Worm (Caenorhabditis elegans) whole organism, young adult: ENCODE measurements around the gene lsm-8.

Experiments used
- B0019.2 ChIP-seq: fragments of 200-800 bp; sonication (Bioruptor generic); conservative IDR thresholded peaks from 2 replicates; pipeline ENCODE4 v1.3.6; 2022; ENCODE audit warnings: missing genetic modification reagents, missing genetic modification characterization, missing compliant biosample characterization
- B0035.1 ChIP-seq: sonication (generic microtip); optimal IDR thresholded peaks from 2 replicates; lab custom pipeline; 2016; ENCODE audit warnings: missing genetic modification characterization, mild to moderate bottlenecking, missing compliant biosample characterization, missing genotype, missing genetic modification reagents
- B0261.1 ChIP-seq: sonication (generic microtip); optimal IDR thresholded peaks from 2 replicates; lab custom pipeline; 2016; ENCODE audit warnings: mild to moderate bottlenecking, missing genetic modification characterization, moderate library complexity, missing compliant biosample characterization
- B0336.3 ChIP-seq: fragments of 200-800 bp; sonication (Bioruptor generic); IDR thresholded peaks from 2 replicates; pipeline ENCODE4 v1.3.6; 2022; ENCODE audit warnings: missing genetic modification characterization, missing compliant biosample characterization
- C06A6.2 ChIP-seq: fragments of 200-800 bp; sonication (Bioruptor generic); conservative IDR thresholded peaks from 2 replicates; pipeline ENCODE4 v1.3.6; 2022; ENCODE audit warnings: missing genetic modification characterization, missing compliant biosample characterization
- D2030.7 ChIP-seq: fragments of 200-800 bp; sonication (Bioruptor generic); IDR thresholded peaks from 2 replicates; pipeline ENCODE4 v1.3.6; 2022; ENCODE audit warnings: missing genetic modification reagents, missing genetic modification characterization, missing compliant biosample characterization
- F10E7.11 ChIP-seq: sonication (generic microtip); optimal IDR thresholded peaks from 2 replicates; lab custom pipeline; 2017; ENCODE audit warnings: mild to moderate bottlenecking, missing genetic modification characterization, moderate library complexity, missing compliant biosample characterization
- F33H1.4 ChIP-seq: fragments of 200-800 bp; sonication (Bioruptor generic); IDR thresholded peaks from 2 replicates; pipeline ENCODE4 v1.3.6; 2022; ENCODE audit warnings: missing genetic modification reagents, missing genetic modification characterization, missing compliant biosample characterization
- F57A8.1 ChIP-seq: fragments of 200-800 bp; sonication (Bioruptor generic); optimal IDR thresholded peaks from 2 replicates; lab custom pipeline; 2018; ENCODE audit warnings: mild to moderate bottlenecking, missing genetic modification characterization, moderate library complexity, missing compliant biosample characterization
- T26A5.8 ChIP-seq: sonication (generic microtip); optimal IDR thresholded peaks from 2 replicates; lab custom pipeline; 2016; ENCODE audit warnings: missing genetic modification characterization, missing compliant biosample characterization
- Y53G8AR.9 ChIP-seq: fragments of 200-800 bp; sonication (Bioruptor generic); conservative IDR thresholded peaks from 2 replicates; pipeline ENCODE4 v1.3.6; 2022; ENCODE audit warnings: missing genetic modification reagents, missing genetic modification characterization, missing compliant biosample characterization
- Y79H2A.3 ChIP-seq: fragments of 200-800 bp; sonication (Bioruptor generic); conservative IDR thresholded peaks from 2 replicates; pipeline ENCODE4 v1.3.6; 2022; ENCODE audit warnings: missing genetic modification reagents, missing genetic modification characterization, missing compliant biosample characterization
- Y95B8A.8 ChIP-seq: fragments of 200-800 bp; sonication (Bioruptor generic); IDR thresholded peaks from 2 replicates; pipeline ENCODE4 v1.3.6; 2022; ENCODE audit warnings: missing genetic modification reagents, missing genetic modification characterization, missing compliant biosample characterization
- aptf-3 ChIP-seq: fragments of 200-800 bp; sonication (Bioruptor generic); IDR thresholded peaks from 2 replicates; pipeline ENCODE4 v1.3.6; 2022; ENCODE audit warnings: missing genetic modification characterization, missing compliant biosample characterization
- athp-1 ChIP-seq: sonication (generic microtip); optimal IDR thresholded peaks from 2 replicates; lab custom pipeline; 2017; ENCODE audit warnings: mild to moderate bottlenecking, missing genetic modification characterization, missing compliant biosample characterization
- bed-1 ChIP-seq: fragments of 200-800 bp; sonication (Bioruptor generic); IDR thresholded peaks from 2 replicates; pipeline ENCODE4 v1.3.6; 2022; ENCODE audit warnings: missing genetic modification reagents, missing genetic modification characterization, missing compliant biosample characterization
- cebp-2 ChIP-seq: fragments of 200-800 bp; sonication (Bioruptor generic); IDR thresholded peaks from 2 replicates; pipeline ENCODE4 v1.3.6; 2022; ENCODE audit warnings: missing genetic modification characterization, missing compliant biosample characterization
- efl-1 ChIP-seq: fragments of 150-350 bp; optimal IDR thresholded peaks from 2 replicates; lab custom pipeline; 2014; ENCODE audit warnings: missing biosample characterization, missing genetic modification reagents, missing genetic modification characterization
- ekl-4 ChIP-seq: fragments of 200-800 bp; sonication (Bioruptor generic); IDR thresholded peaks from 2 replicates; pipeline ENCODE4 v1.3.6; 2022; ENCODE audit warnings: missing genetic modification reagents, missing genetic modification characterization, missing compliant biosample characterization
- fkh-3 ChIP-seq: sonication (generic microtip); optimal IDR thresholded peaks from 2 replicates; lab custom pipeline; 2016; ENCODE audit warnings: mild to moderate bottlenecking, missing genetic modification characterization, missing compliant biosample characterization
- him-1 ChIP-seq: sonication (generic microtip); optimal IDR thresholded peaks from 2 replicates; lab custom pipeline; 2016; ENCODE audit warnings: missing genotype, missing genetic modification reagents, missing genetic modification characterization, missing compliant biosample characterization
- let-526 ChIP-seq: fragments of 200-800 bp; sonication (Bioruptor generic); IDR thresholded peaks from 2 replicates; pipeline ENCODE4 v1.3.6; 2022; ENCODE audit warnings: missing genetic modification reagents, missing genetic modification characterization, missing compliant biosample characterization
- let-607 ChIP-seq, 2 experiments: fragments of 200-800 bp in 1 of 2; sonication (Bioruptor generic) in 1 of 2; sonication (generic microtip) in 1 of 2; optimal IDR thresholded peaks; 2 replicates each; lab custom pipeline; 2016 to 2018; ENCODE audit warnings: mild to moderate bottlenecking in 2 of 2, missing compliant biosample characterization in 2 of 2, missing genetic modification characterization in 2 of 2, moderate library complexity in 2 of 2, missing genotype in 1 of 2
- lin-26 ChIP-seq: fragments of 200-800 bp; sonication (Bioruptor generic); IDR thresholded peaks from 2 replicates; pipeline ENCODE4 v1.3.6; 2022; ENCODE audit warnings: missing genetic modification reagents, missing genetic modification characterization, missing compliant biosample characterization
- lin-35 ChIP-seq, 3 experiments: fragments of 150-350 bp in 2 of 3; sonication (generic microtip) in 1 of 3; optimal IDR thresholded peaks; 2 replicates each; lab custom pipeline; 2014 to 2018; ENCODE audit warnings: missing biosample characterization in 3 of 3, missing genetic modification characterization in 3 of 3, missing genetic modification reagents in 3 of 3
- lin-40 ChIP-seq: sonication (generic microtip); optimal IDR thresholded peaks from 2 replicates; lab custom pipeline; 2016; ENCODE audit warnings: missing genetic modification characterization, mild to moderate bottlenecking, missing compliant biosample characterization, missing genotype, missing genetic modification reagents
- lin-54 ChIP-seq: fragments of 200-800 bp; sonication (Bioruptor generic); optimal IDR thresholded peaks from 2 replicates; lab custom pipeline; 2018; ENCODE audit warnings: mild to moderate bottlenecking, missing genetic modification characterization, missing compliant biosample characterization
- lsy-27 ChIP-seq: sonication (generic microtip); optimal IDR thresholded peaks from 2 replicates; lab custom pipeline; 2017; ENCODE audit warnings: missing genetic modification characterization, mild to moderate bottlenecking, missing compliant biosample characterization, antibody characterized with exemption, missing genotype, borderline replicate concordance; ENCODE audit not compliant: insufficient read depth
- madf-10 ChIP-seq: sonication (generic microtip); optimal IDR thresholded peaks from 2 replicates; lab custom pipeline; 2016; ENCODE audit warnings: mild to moderate bottlenecking, missing genetic modification characterization, missing compliant biosample characterization
- madf-3 ChIP-seq: fragments of 200-800 bp; sonication (Bioruptor generic); IDR thresholded peaks from 2 replicates; pipeline ENCODE4 v1.3.6; 2022; ENCODE audit warnings: missing genetic modification reagents, missing genetic modification characterization, missing compliant biosample characterization
- mel-28 ChIP-seq: sonication (generic microtip); optimal IDR thresholded peaks from 2 replicates; lab custom pipeline; 2016; ENCODE audit warnings: borderline replicate concordance, mild to moderate bottlenecking, missing genetic modification characterization, missing compliant biosample characterization
- mxl-1 ChIP-seq: sonication (generic microtip); optimal IDR thresholded peaks from 2 replicates; lab custom pipeline; 2016; ENCODE audit warnings: missing genetic modification characterization, missing compliant biosample characterization
- nfya-1 ChIP-seq: sonication (generic microtip); optimal IDR thresholded peaks from 2 replicates; lab custom pipeline; 2017; ENCODE audit warnings: antibody characterized with exemption, missing compliant biosample characterization, missing genetic modification characterization, borderline replicate concordance; ENCODE audit not compliant: insufficient read depth
- nfyb-1 ChIP-seq: fragments of 200-800 bp; sonication (Bioruptor generic); IDR thresholded peaks from 2 replicates; pipeline ENCODE4 v1.3.6; 2022; ENCODE audit warnings: missing genetic modification reagents, missing genetic modification characterization, missing compliant biosample characterization
- pbrm-1 ChIP-seq: fragments of 200-800 bp; sonication (Bioruptor generic); IDR thresholded peaks from 2 replicates; pipeline ENCODE4 v1.3.6; 2022; ENCODE audit warnings: missing genetic modification reagents, missing genetic modification characterization, missing compliant biosample characterization
- pha-4 ChIP-seq: fragments of 150-350 bp; sonication (generic microtip); optimal IDR thresholded peaks from 2 replicates; lab custom pipeline; 2014; ENCODE audit warnings: missing biosample characterization, missing genetic modification reagents, missing genetic modification characterization
- rpc-1 ChIP-seq, 2 experiments: fragments of 150-350 bp in 1 of 2; sonication (generic microtip) in 1 of 2; optimal IDR thresholded peaks; 2 replicates each; lab custom pipeline; 2014 to 2018; ENCODE audit warnings: missing biosample characterization in 1 of 2, missing genetic modification characterization in 1 of 2, missing genetic modification reagents in 1 of 2, missing genotype in 1 of 2
- sdz-38 ChIP-seq: sonication (generic microtip); optimal IDR thresholded peaks from 2 replicates; lab custom pipeline; 2016; ENCODE audit warnings: missing genotype, missing genetic modification characterization, missing compliant biosample characterization
- snpc-1.1 ChIP-seq: sonication (generic microtip); optimal IDR thresholded peaks from 2 replicates; lab custom pipeline; 2017; ENCODE audit warnings: missing genetic modification characterization, mild to moderate bottlenecking, missing compliant biosample characterization, antibody characterized with exemption, moderate library complexity, missing genotype, missing genetic modification reagents; ENCODE audit not compliant: insufficient read depth
- snpc-3.4 ChIP-seq: sonication (generic microtip); optimal IDR thresholded peaks from 2 replicates; lab custom pipeline; 2017; ENCODE audit warnings: missing genetic modification characterization, mild to moderate bottlenecking, missing compliant biosample characterization, antibody characterized with exemption, moderate library complexity, missing genotype, missing genetic modification reagents
- sptf-2 ChIP-seq: fragments of 200-800 bp; sonication (Bioruptor generic); optimal IDR thresholded peaks from 2 replicates; lab custom pipeline; 2018; ENCODE audit warnings: mild to moderate bottlenecking, missing genetic modification characterization, missing compliant biosample characterization
- tbp1 ChIP-seq: fragments of 200-800 bp; sonication (Bioruptor generic); optimal IDR thresholded peaks from 2 replicates; lab custom pipeline; 2018; ENCODE audit warnings: mild to moderate bottlenecking, missing genetic modification characterization, missing compliant biosample characterization
- tbx-9 ChIP-seq: sonication (generic microtip); optimal IDR thresholded peaks from 2 replicates; lab custom pipeline; 2016; ENCODE audit warnings: borderline replicate concordance, missing genetic modification characterization, inconsistent platforms, missing compliant biosample characterization
- unc-62 ChIP-seq: fragments of 150-350 bp; optimal IDR thresholded peaks from 2 replicates; lab custom pipeline; 2014; ENCODE audit warnings: missing biosample characterization, missing genetic modification reagents, missing genetic modification characterization
- zfh-2 ChIP-seq: fragments of 200-800 bp; sonication (Bioruptor generic); conservative IDR thresholded peaks from 2 replicates; pipeline ENCODE4 v1.3.6; 2022; ENCODE audit warnings: missing genetic modification reagents, missing genetic modification characterization, missing compliant biosample characterization
- zim-3 ChIP-seq: sonication (generic microtip); optimal IDR thresholded peaks from 2 replicates; lab custom pipeline; 2017; ENCODE audit warnings: mild to moderate bottlenecking, missing genetic modification characterization, moderate library complexity, missing compliant biosample characterization
- ztf-22 ChIP-seq: fragments of 200-800 bp; sonication (Bioruptor generic); optimal IDR thresholded peaks from 2 replicates; lab custom pipeline; 2018; ENCODE audit warnings: mild to moderate bottlenecking, missing genetic modification characterization, moderate library complexity, missing compliant biosample characterization
- ztf-25 ChIP-seq: fragments of 200-800 bp; sonication (Bioruptor generic); IDR thresholded peaks from 2 replicates; pipeline ENCODE4 v1.3.6; 2022; ENCODE audit warnings: missing genetic modification reagents, missing genetic modification characterization, missing compliant biosample characterization

The lsm-8 gene

DNA sequence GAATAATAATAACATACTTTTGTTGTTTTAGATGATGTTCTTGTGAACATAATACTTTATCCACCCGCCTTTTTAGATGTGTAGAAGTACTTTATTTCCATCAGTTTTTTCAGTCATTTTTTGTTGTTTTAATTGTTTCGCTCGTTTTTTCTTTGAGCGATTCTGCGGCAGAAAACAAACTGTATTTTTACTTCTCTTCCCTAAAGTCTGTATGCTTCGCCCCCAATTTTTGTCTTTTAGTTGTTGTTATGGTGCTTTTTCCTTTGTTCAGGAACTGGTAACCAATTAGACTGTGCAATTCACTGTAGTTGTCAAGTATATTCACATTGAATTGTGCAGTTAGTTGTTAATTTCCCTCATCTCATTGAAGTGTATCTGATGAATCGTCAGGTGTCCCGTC lies 554 bp upstream of the lsm-8 start (continued):
- no peak for TF ChIP-seq madf-3 (GFP tag; lab: Robert Waterston, UW)
- TF ChIP-seq T26A5.8 (tag; lab: Kevin White, UChicago) = peak; percentile 61
- TF ChIP-seq cebp-2 (GFP tag; lab: Robert Waterston, UW) = 0 out of 2 replicates have a peak, but pooled peaks have one; percentile 39
- no peak for TF ChIP-seq F57A8.1 (GFP tag; lab: Kevin White, UChicago)
- TF ChIP-seq ekl-4 (GFP tag; lab: Robert Waterston, UW) = peak; percentile 48; the same call in 1 of the 2 replicates
- no peak for TF ChIP-seq unc-62
- no peak for TF ChIP-seq him-1
- no peak for TF ChIP-seq zim-3 (tag; lab: Kevin White, UChicago)
- TF ChIP-seq zfh-2 = no peak
- no peak for TF ChIP-seq snpc-1.1 (tag; lab: Kevin White, UChicago)
- no peak for TF ChIP-seq Y79H2A.3 (GFP tag; lab: Robert Waterston, UW)
- TF ChIP-seq tbp1 (GFP tag; lab: Kevin White, UChicago) = peak; percentile 29
- TF ChIP-seq lin-26 (GFP tag; lab: Robert Waterston, UW) = no peak
- no peak for TF ChIP-seq sptf-2 (GFP tag; lab: Kevin White, UChicago)
- TF ChIP-seq ztf-22 = no peak
- TF ChIP-seq B0035.1 = no peak
- TF ChIP-seq let-526 = no peak
- TF ChIP-seq let-607 (tag; optimal IDR thresholded peaks at IDR 0.05; lab: Kevin White, UChicago) = no peak
- peak; percentile 40; the same call in 1 of the 2 replicates for TF ChIP-seq Y53G8AR.9
- no peak for TF ChIP-seq pha-4 (tag; lab: Kevin White, UChicago)
- TF ChIP-seq F33H1.4 (GFP tag; lab: Robert Waterston, UW) = no peak
- TF ChIP-seq athp-1 (tag; lab: Kevin White, UChicago) = peak; percentile 39
- TF ChIP-seq B0336.3 (GFP tag; lab: Robert Waterston, UW) = peak; percentile 82; the same call in 1 of the 2 replicates
- no peak for TF ChIP-seq pbrm-1
- no peak for TF ChIP-seq snpc-3.4
- TF ChIP-seq mel-28 (tag; lab: Kevin White, UChicago) = no peak
- no peak for TF ChIP-seq bed-1 (GFP tag; lab: Robert Waterston, UW)
- no peak for TF ChIP-seq lin-35 (GFP tag; optimal IDR thresholded peaks at IDR 0.05; lab: Kevin White, UChicago)
- no peak for TF ChIP-seq ztf-25 (GFP tag; lab: Robert Waterston, UW)
- peak; percentile 32 for TF ChIP-seq tbx-9 (tag; lab: Kevin White, UChicago)
- TF ChIP-seq B0261.1 (tag; lab: Kevin White, UChicago) = no peak
- TF ChIP-seq madf-10 (tag; lab: Kevin White, UChicago) = no peak
- peak; percentile 64 for TF ChIP-seq F10E7.11 (tag; lab: Kevin White, UChicago)
- TF ChIP-seq nfya-1 (tag; lab: Kevin White, UChicago) = no peak
- no peak for TF ChIP-seq lsy-27 (tag; lab: Kevin White, UChicago)
- TF ChIP-seq nfyb-1 (GFP tag; lab: Robert Waterston, UW) = peak; percentile 58
- no peak for TF ChIP-seq efl-1 (GFP tag; lab: Kevin White, UChicago)
- TF ChIP-seq fkh-3 = no peak
- no peak for TF ChIP-seq Y95B8A.8 (GFP tag; lab: Robert Waterston, UW)
- TF ChIP-seq sdz-38 = no peak
- peak; percentile 31 for TF ChIP-seq lin-54 (GFP tag; lab: Kevin White, UChicago)
- no peak for TF ChIP-seq lin-40 (tag; lab: Kevin White, UChicago)
- 0 out of 2 replicates have a peak, but pooled peaks have one; percentile 66 for TF ChIP-seq aptf-3 (GFP tag; lab: Robert Waterston, UW)
- no peak; the same call in 1 of the 2 replicates for TF ChIP-seq D2030.7 (GFP tag; lab: Robert Waterston, UW)
- TF ChIP-seq mxl-1 (tag; lab: Kevin White, UChicago) = peak; percentile 40
- TF ChIP-seq C06A6.2 (GFP tag; lab: Robert Waterston, UW) = no peak
- no peak for TF ChIP-seq B0019.2
- TF ChIP-seq rpc-1 (optimal IDR thresholded peaks at IDR 0.05; lab: Kevin White, UChicago) = no peak
- TF ChIP-seq rpc-1 (tag; optimal IDR thresholded peaks at IDR 0.05; lab: Kevin White, UChicago) = no peak
